Fruit fly (Drosophila melanogaster): ENCODE results near the gene CG9265.

DNA sequence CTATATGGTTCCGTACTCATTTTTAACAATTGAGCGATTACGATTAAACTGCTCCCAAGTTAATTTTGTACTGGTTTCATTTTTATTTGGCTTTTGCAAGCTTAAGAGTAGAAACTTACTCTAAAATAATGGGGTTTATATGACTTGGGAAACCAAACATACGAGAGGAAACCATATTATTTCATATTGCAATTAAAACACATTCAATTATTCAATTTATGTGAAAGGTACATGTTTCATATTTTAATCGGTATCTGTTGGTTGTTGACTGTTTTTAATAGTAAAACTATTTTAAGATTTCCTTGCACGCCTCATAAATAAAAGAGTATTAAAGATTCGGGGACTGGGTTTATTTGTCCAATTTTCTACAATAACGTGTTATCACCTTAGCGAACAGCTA lies 13.0 kb upstream of the CG9265 start, which contains the start of gene CG33510:
- TF ChIP-seq h (optimal IDR thresholded peaks at IDR 0.05) = no peak
- no peak for TF ChIP-seq Myc (optimal IDR thresholded peaks at IDR 0.05)
- TF ChIP-seq Sin3A (optimal IDR thresholded peaks at IDR 0.05) = no peak
- TF ChIP-seq insv (optimal IDR thresholded peaks at IDR 0.05) = no peak
- TF ChIP-seq psq (optimal IDR thresholded peaks at IDR 0.05) = no peak

Data from Kc167 (cell line).